Worm (Caenorhabditis elegans) whole organism, young adult: ENCODE measurements around the gene M117.3.

Experiments
- B0035.1 ChIP-seq: sonication (generic microtip); optimal IDR thresholded peaks from 2 replicates; lab custom pipeline; 2016; ENCODE audit warnings: missing genetic modification characterization, mild to moderate bottlenecking, missing compliant biosample characterization, missing genotype, missing genetic modification reagents
- C17E4.6 ChIP-seq: fragments of 200-800 bp; sonication (Bioruptor generic); IDR thresholded peaks from 2 replicates; pipeline ENCODE4 v1.3.6; 2022; ENCODE audit warnings: missing genetic modification reagents, missing genetic modification characterization, missing compliant biosample characterization
- D2030.7 ChIP-seq: fragments of 200-800 bp; sonication (Bioruptor generic); IDR thresholded peaks from 2 replicates; pipeline ENCODE4 v1.3.6; 2022; ENCODE audit warnings: missing genetic modification reagents, missing genetic modification characterization, missing compliant biosample characterization
- F23B12.7 ChIP-seq: sonication (generic microtip); optimal IDR thresholded peaks from 2 replicates; lab custom pipeline; 2017; ENCODE audit warnings: missing genetic modification characterization, mild to moderate bottlenecking, missing compliant biosample characterization, antibody characterized with exemption, moderate library complexity; ENCODE audit not compliant: insufficient read depth
- F37B4.10 ChIP-seq: fragments of 200-800 bp; sonication (Bioruptor generic); IDR thresholded peaks from 2 replicates; pipeline ENCODE4 v1.3.6; 2022; ENCODE audit warnings: missing genetic modification characterization, missing compliant biosample characterization
- F57C9.4 ChIP-seq: sonication (generic microtip); optimal IDR thresholded peaks from 2 replicates; lab custom pipeline; 2017; ENCODE audit warnings: mild to moderate bottlenecking, missing genetic modification characterization, missing compliant biosample characterization
- T26A5.8 ChIP-seq: sonication (generic microtip); optimal IDR thresholded peaks from 2 replicates; lab custom pipeline; 2016; ENCODE audit warnings: missing genetic modification characterization, missing compliant biosample characterization
- Y53G8AR.9 ChIP-seq: fragments of 200-800 bp; sonication (Bioruptor generic); conservative IDR thresholded peaks from 2 replicates; pipeline ENCODE4 v1.3.6; 2022; ENCODE audit warnings: missing genetic modification reagents, missing genetic modification characterization, missing compliant biosample characterization
- Y56A3A.18 ChIP-seq: fragments of 200-800 bp; sonication (Bioruptor generic); IDR thresholded peaks from 2 replicates; pipeline ENCODE4 v1.3.6; 2022; ENCODE audit warnings: missing genetic modification reagents, missing genetic modification characterization, missing compliant biosample characterization
- Y67H2A.10 ChIP-seq: fragments of 200-800 bp; sonication (Bioruptor generic); conservative IDR thresholded peaks from 2 replicates; pipeline ENCODE4 v1.3.6; 2022; ENCODE audit warnings: missing genetic modification reagents, missing genetic modification characterization, missing compliant biosample characterization
- akir-1 ChIP-seq: fragments of 200-800 bp; sonication (Bioruptor generic); optimal IDR thresholded peaks from 2 replicates; lab custom pipeline; 2018; ENCODE audit warnings: mild to moderate bottlenecking, missing genetic modification characterization, moderate library complexity, missing compliant biosample characterization
- atf-7 ChIP-seq: sonication (generic microtip); optimal IDR thresholded peaks from 2 replicates; lab custom pipeline; 2017; ENCODE audit warnings: mild to moderate bottlenecking, missing genetic modification characterization, missing compliant biosample characterization
- attf-3 ChIP-seq: fragments of 200-800 bp; sonication (Bioruptor generic); conservative IDR thresholded peaks from 2 replicates; pipeline ENCODE4 v1.3.6; 2022; ENCODE audit warnings: missing genetic modification reagents, missing genetic modification characterization, missing compliant biosample characterization
- cebp-1 ChIP-seq, 2 experiments: fragments of 200-800 bp in 1 of 2; sonication (Bioruptor generic) in 1 of 2; sonication (generic microtip) in 1 of 2; IDR thresholded peaks in 1 of 2; optimal IDR thresholded peaks in 1 of 2; 2 replicates each; pipeline versions ENCODE4 v1.3.6 to Lab custom; 2017 to 2022; ENCODE audit warnings: missing compliant biosample characterization in 2 of 2, missing genetic modification characterization in 2 of 2, mild to moderate bottlenecking in 1 of 2, missing genetic modification reagents in 1 of 2, moderate library complexity in 1 of 2
- ceh-58 ChIP-seq: fragments of 200-800 bp; sonication (Bioruptor generic); IDR thresholded peaks from 2 replicates; pipeline ENCODE4 v1.3.6; 2022; ENCODE audit warnings: missing genetic modification characterization, missing compliant biosample characterization
- chd-7 ChIP-seq: sonication (generic microtip); optimal IDR thresholded peaks from 2 replicates; lab custom pipeline; 2016; ENCODE audit warnings: mild to moderate bottlenecking, missing genetic modification characterization, moderate library complexity, missing compliant biosample characterization
- dpff-1 ChIP-seq: sonication (generic microtip); optimal IDR thresholded peaks from 2 replicates; lab custom pipeline; 2017; ENCODE audit warnings: mild to moderate bottlenecking, missing genetic modification characterization, missing compliant biosample characterization
- dpl-1 ChIP-seq: fragments of 150-350 bp; optimal IDR thresholded peaks from 2 replicates; lab custom pipeline; 2014; ENCODE audit warnings: missing biosample characterization, missing genetic modification reagents, missing genetic modification characterization
- egrh-3 ChIP-seq: fragments of 200-800 bp; sonication (Bioruptor generic); IDR thresholded peaks from 2 replicates; pipeline ENCODE4 v1.3.6; 2022; ENCODE audit warnings: missing genetic modification reagents, missing genetic modification characterization, missing compliant biosample characterization
- ets-4 ChIP-seq: fragments of 200-800 bp; sonication (Bioruptor generic); optimal IDR thresholded peaks from 2 replicates; lab custom pipeline; 2018; ENCODE audit warnings: mild to moderate bottlenecking, missing genetic modification characterization, missing compliant biosample characterization
- him-1 ChIP-seq: sonication (generic microtip); optimal IDR thresholded peaks from 2 replicates; lab custom pipeline; 2016; ENCODE audit warnings: missing genotype, missing genetic modification reagents, missing genetic modification characterization, missing compliant biosample characterization
- hmg-1.2 ChIP-seq: fragments of 200-800 bp; sonication (Bioruptor generic); IDR thresholded peaks from 2 replicates; pipeline ENCODE4 v1.3.6; 2022; ENCODE audit warnings: missing genetic modification reagents, missing genetic modification characterization, missing compliant biosample characterization
- hmg-20 ChIP-seq: fragments of 200-800 bp; sonication (Bioruptor generic); IDR thresholded peaks from 2 replicates; pipeline ENCODE4 v1.3.6; 2022; ENCODE audit warnings: missing genetic modification reagents, missing genetic modification characterization, missing compliant biosample characterization
- hrde-1 ChIP-seq: sonication (generic microtip); optimal IDR thresholded peaks from 2 replicates; lab custom pipeline; 2016; ENCODE audit warnings: missing genetic modification characterization, mild to moderate bottlenecking, missing compliant biosample characterization, moderate library complexity, missing genotype, missing genetic modification reagents, borderline replicate concordance
- hsf-1 ChIP-seq: fragments of 200-800 bp; sonication (Bioruptor generic); IDR thresholded peaks from 2 replicates; pipeline ENCODE4 v1.3.6; 2022; ENCODE audit warnings: missing genetic modification reagents, missing genetic modification characterization, missing compliant biosample characterization
- lin-40 ChIP-seq: sonication (generic microtip); optimal IDR thresholded peaks from 2 replicates; lab custom pipeline; 2016; ENCODE audit warnings: missing genetic modification characterization, mild to moderate bottlenecking, missing compliant biosample characterization, missing genotype, missing genetic modification reagents
- madf-10 ChIP-seq: sonication (generic microtip); optimal IDR thresholded peaks from 2 replicates; lab custom pipeline; 2016; ENCODE audit warnings: mild to moderate bottlenecking, missing genetic modification characterization, missing compliant biosample characterization
- mel-28 ChIP-seq: sonication (generic microtip); optimal IDR thresholded peaks from 2 replicates; lab custom pipeline; 2016; ENCODE audit warnings: borderline replicate concordance, mild to moderate bottlenecking, missing genetic modification characterization, missing compliant biosample characterization
- mxl-1 ChIP-seq: sonication (generic microtip); optimal IDR thresholded peaks from 2 replicates; lab custom pipeline; 2016; ENCODE audit warnings: missing genetic modification characterization, missing compliant biosample characterization
- nfya-1 ChIP-seq: sonication (generic microtip); optimal IDR thresholded peaks from 2 replicates; lab custom pipeline; 2017; ENCODE audit warnings: antibody characterized with exemption, missing compliant biosample characterization, missing genetic modification characterization, borderline replicate concordance; ENCODE audit not compliant: insufficient read depth
- nhr-179 ChIP-seq: sonication (generic microtip); optimal IDR thresholded peaks from 2 replicates; lab custom pipeline; 2016; ENCODE audit warnings: mild to moderate bottlenecking, missing genetic modification characterization, missing compliant biosample characterization
- pbrm-1 ChIP-seq: fragments of 200-800 bp; sonication (Bioruptor generic); IDR thresholded peaks from 2 replicates; pipeline ENCODE4 v1.3.6; 2022; ENCODE audit warnings: missing genetic modification reagents, missing genetic modification characterization, missing compliant biosample characterization
- rcor-1 ChIP-seq: fragments of 200-800 bp; sonication (Bioruptor generic); IDR thresholded peaks from 2 replicates; pipeline ENCODE4 v1.3.6; 2022; ENCODE audit warnings: missing genetic modification reagents, missing genetic modification characterization, missing compliant biosample characterization
- repo-1 ChIP-seq: sonication (generic microtip); optimal IDR thresholded peaks from 2 replicates; lab custom pipeline; 2017; ENCODE audit warnings: mild to moderate bottlenecking, missing genetic modification characterization, missing compliant biosample characterization
- rpc-1 ChIP-seq, 2 experiments: fragments of 150-350 bp in 1 of 2; sonication (generic microtip) in 1 of 2; optimal IDR thresholded peaks; 2 replicates each; lab custom pipeline; 2014 to 2018; ENCODE audit warnings: missing biosample characterization in 1 of 2, missing genetic modification characterization in 1 of 2, missing genetic modification reagents in 1 of 2, missing genotype in 1 of 2
- sea-2 ChIP-seq: fragments of 200-800 bp; sonication (Bioruptor generic); IDR thresholded peaks from 2 replicates; pipeline ENCODE4 v1.3.6; 2022; ENCODE audit warnings: missing genetic modification characterization, missing compliant biosample characterization
- snpc-1.3 ChIP-seq: sonication (generic microtip); optimal IDR thresholded peaks from 2 replicates; lab custom pipeline; 2017; ENCODE audit warnings: missing genetic modification characterization, mild to moderate bottlenecking, missing compliant biosample characterization, antibody characterized with exemption, moderate library complexity, missing genotype, missing genetic modification reagents; ENCODE audit not compliant: insufficient read depth
- snpc-4 ChIP-seq, 5 experiments: fragments of 150-350 bp in 1 of 5; sonication (generic microtip) in 4 of 5; optimal IDR thresholded peaks; 2 replicates each; lab custom pipeline; 2014 to 2018; ENCODE audit warnings: missing genetic modification characterization in 5 of 5, missing biosample characterization in 3 of 5, antibody characterized with exemption in 2 of 5, mild to moderate bottlenecking in 2 of 5, missing compliant biosample characterization in 2 of 5, missing genotype in 2 of 5, moderate library complexity in 2 of 5, missing genetic modification reagents in 1 of 5
- somi-1 ChIP-seq: fragments of 200-800 bp; sonication (Bioruptor generic); optimal IDR thresholded peaks from 2 replicates; lab custom pipeline; 2018; ENCODE audit warnings: mild to moderate bottlenecking, missing genetic modification characterization, missing compliant biosample characterization
- sptf-2 ChIP-seq: fragments of 200-800 bp; sonication (Bioruptor generic); optimal IDR thresholded peaks from 2 replicates; lab custom pipeline; 2018; ENCODE audit warnings: mild to moderate bottlenecking, missing genetic modification characterization, missing compliant biosample characterization
- unc-62 ChIP-seq: fragments of 150-350 bp; optimal IDR thresholded peaks from 2 replicates; lab custom pipeline; 2014; ENCODE audit warnings: missing biosample characterization, missing genetic modification reagents, missing genetic modification characterization
- zfh-2 ChIP-seq: fragments of 200-800 bp; sonication (Bioruptor generic); conservative IDR thresholded peaks from 2 replicates; pipeline ENCODE4 v1.3.6; 2022; ENCODE audit warnings: missing genetic modification reagents, missing genetic modification characterization, missing compliant biosample characterization
- zim-3 ChIP-seq: sonication (generic microtip); optimal IDR thresholded peaks from 2 replicates; lab custom pipeline; 2017; ENCODE audit warnings: mild to moderate bottlenecking, missing genetic modification characterization, moderate library complexity, missing compliant biosample characterization
- ztf-22 ChIP-seq: fragments of 200-800 bp; sonication (Bioruptor generic); optimal IDR thresholded peaks from 2 replicates; lab custom pipeline; 2018; ENCODE audit warnings: mild to moderate bottlenecking, missing genetic modification characterization, moderate library complexity, missing compliant biosample characterization
- ztf-28 ChIP-seq: fragments of 200-800 bp; sonication (Bioruptor generic); IDR thresholded peaks from 2 replicates; pipeline ENCODE4 v1.3.6; 2022; ENCODE audit warnings: missing genetic modification reagents, missing genetic modification characterization, missing compliant biosample characterization

M117.3 gene

DNA sequence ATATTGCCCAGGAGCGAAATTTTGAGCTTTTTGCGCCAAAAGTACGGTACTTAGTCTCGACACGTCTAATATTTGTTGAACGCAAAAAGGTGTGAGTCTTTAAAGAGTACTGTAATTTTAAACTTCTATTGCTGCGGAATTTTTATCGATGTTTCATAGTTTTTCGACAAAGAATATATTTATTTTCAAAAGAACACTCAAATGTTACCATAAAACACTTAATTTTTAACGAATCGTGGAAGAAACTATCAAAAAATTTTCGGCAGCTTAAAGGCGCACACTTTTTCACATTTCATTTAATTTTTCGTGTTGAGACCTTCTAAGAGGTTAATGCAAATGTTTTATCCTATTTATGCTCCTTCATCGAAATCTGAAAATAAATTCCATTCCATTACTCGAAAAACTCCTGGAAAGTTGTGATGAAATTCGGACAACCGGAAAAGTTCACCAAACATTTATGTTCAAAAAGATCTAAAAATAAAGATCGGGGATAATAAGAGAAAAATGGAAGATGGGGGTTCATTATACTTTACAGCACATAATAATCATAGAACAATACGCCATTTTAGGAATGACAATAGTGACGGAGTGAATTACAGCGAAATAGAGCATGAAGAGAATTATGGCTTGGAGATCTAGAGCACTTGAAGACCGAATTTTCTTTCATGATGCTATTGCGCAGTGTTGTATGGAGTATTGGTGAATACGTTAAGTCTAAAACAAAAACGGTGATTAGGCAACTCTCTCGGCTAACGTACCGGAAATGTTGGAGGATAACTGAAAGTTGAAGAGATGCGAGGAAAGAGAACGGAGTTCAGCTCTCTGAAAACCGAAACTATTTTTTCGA, 1.7 kb upstream of the M117.3 start (continued):
- no peak for TF ChIP-seq nhr-179
- TF ChIP-seq nfya-1 (tag; lab: Kevin White, UChicago): no peak
- TF ChIP-seq mxl-1 (tag; lab: Kevin White, UChicago): no peak
- TF ChIP-seq dpff-1 (tag; lab: Kevin White, UChicago): no peak
- no peak for TF ChIP-seq zfh-2 (GFP tag; lab: Robert Waterston, UW)
- TF ChIP-seq pbrm-1: peak; percentile 53
- peak; percentile 60 for TF ChIP-seq hrde-1
- peak; percentile 64 for TF ChIP-seq rcor-1 (GFP tag; lab: Robert Waterston, UW)
- no peak for TF ChIP-seq T26A5.8 (tag; lab: Kevin White, UChicago)
- TF ChIP-seq hsf-1 (GFP tag; lab: Robert Waterston, UW): peak; percentile 79
- TF ChIP-seq akir-1 (GFP tag; lab: Kevin White, UChicago): no peak
- TF ChIP-seq hmg-1.2: peak; percentile 42; the same call in 1 of the 2 replicates
- TF ChIP-seq F57C9.4 (tag; lab: Kevin White, UChicago): no peak
- TF ChIP-seq C17E4.6: no peak
- TF ChIP-seq madf-10 (tag; lab: Kevin White, UChicago): no peak
- TF ChIP-seq hmg-20 (GFP tag; lab: Robert Waterston, UW): no peak
- TF ChIP-seq egrh-3: no peak
- no peak for TF ChIP-seq unc-62 (GFP tag; lab: Kevin White, UChicago)
- TF ChIP-seq atf-7 (tag; lab: Kevin White, UChicago): peak; percentile 44
- TF ChIP-seq D2030.7 (GFP tag; lab: Robert Waterston, UW): peak; percentile 27
- no peak for TF ChIP-seq Y67H2A.10
- TF ChIP-seq him-1 (tag; lab: Kevin White, UChicago): no peak
- TF ChIP-seq snpc-1.3: no peak
- TF ChIP-seq sea-2 (GFP tag; lab: Robert Waterston, UW): no peak
- TF ChIP-seq dpl-1 (GFP tag; lab: Kevin White, UChicago): no peak
- TF ChIP-seq zim-3 (tag; lab: Kevin White, UChicago): no peak
- TF ChIP-seq F23B12.7 (tag; lab: Kevin White, UChicago): no peak
- no peak for TF ChIP-seq mel-28 (tag; lab: Kevin White, UChicago)
- TF ChIP-seq Y53G8AR.9 (GFP tag; lab: Robert Waterston, UW): peak; percentile 70; the same call in 1 of the 2 replicates
- TF ChIP-seq cebp-1 (GFP tag; IDR thresholded peaks at IDR 0.05; lab: Robert Waterston, UW): no peak
- TF ChIP-seq cebp-1 (tag; optimal IDR thresholded peaks at IDR 0.05; lab: Kevin White, UChicago): peak; percentile 55
- peak; percentile 8 for TF ChIP-seq B0035.1 (tag; lab: Kevin White, UChicago)
- no peak for TF ChIP-seq lin-40 (tag; lab: Kevin White, UChicago)
- TF ChIP-seq ztf-28 (GFP tag; lab: Robert Waterston, UW): no peak
- peak; percentile 14 for TF ChIP-seq chd-7 (tag; lab: Kevin White, UChicago)
- peak; percentile 64 for TF ChIP-seq repo-1 (tag; lab: Kevin White, UChicago)
- TF ChIP-seq rpc-1 (optimal IDR thresholded peaks at IDR 0.05; lab: Kevin White, UChicago): no peak
- no peak for TF ChIP-seq rpc-1 (tag; optimal IDR thresholded peaks at IDR 0.05; lab: Kevin White, UChicago)
- no peak for TF ChIP-seq F37B4.10 (GFP tag; lab: Robert Waterston, UW)
- no peak for TF ChIP-seq sptf-2
- peak; percentile 63; the same call in 1 of the 2 replicates for TF ChIP-seq Y56A3A.18 (GFP tag; lab: Robert Waterston, UW)
- TF ChIP-seq somi-1 (GFP tag; lab: Kevin White, UChicago): no peak
- TF ChIP-seq attf-3: 0 out of 2 replicates have a peak, but pooled peaks have one; percentile 27
- TF ChIP-seq snpc-4 (GFP tag; optimal IDR thresholded peaks at IDR 0.05; lab: Kevin White, UChicago): no peak
- peak in 2 of 4 experiments; percentile 2 to 43 for TF ChIP-seq snpc-4 (tag; optimal IDR thresholded peaks at IDR 0.05; lab: Kevin White, UChicago)
- no peak for TF ChIP-seq ets-4
- TF ChIP-seq ztf-22: no peak
- peak; percentile 63; the same call in 1 of the 2 replicates for TF ChIP-seq ceh-58 (GFP tag; lab: Robert Waterston, UW)
